Fruit fly (Drosophila melanogaster): ENCODE results near the gene U4-U6-60K.

Gene U4-U6-60K

dm6 chr3L:17532197-17532596 lies 18.5 kb upstream of the U4-U6-60K start (continued):
- TF ChIP-seq HLH3B (GFP tag; IDR thresholded peaks at IDR 0.05) (0 out of 2 replicates have a peak, but pooled peaks have one; percentile 24), Ssrp (tag; optimal IDR thresholded peaks at IDR 0.05) (peak; percentile 36), CG18599 (GFP tag; optimal IDR thresholded peaks at IDR 0.05) (peak; percentile 3), ash1 (GFP tag; optimal IDR thresholded peaks at IDR 0.05) (no peak), az2 (GFP tag; optimal IDR thresholded peaks at IDR 0.05) (peak; percentile 38), maf-S (GFP tag; optimal IDR thresholded peaks at IDR 0.05) (peak; percentile 18), ems (GFP tag; optimal IDR thresholded peaks at IDR 0.05) (no peak), CG2202 (tag; optimal IDR thresholded peaks at IDR 0.05) (peak; percentile 21), lmd (GFP tag; IDR thresholded peaks at IDR 0.05) (0 out of 2 replicates have a peak, but pooled peaks have one; percentile 27), Hsf (GFP tag; optimal IDR thresholded peaks at IDR 0.05) (peak; percentile 36), CG4707 (GFP tag; optimal IDR thresholded peaks at IDR 0.05) (peak; percentile 22), Camta (GFP tag; optimal IDR thresholded peaks at IDR 0.05) (peak; percentile 11), Eip74EF (GFP tag; optimal IDR thresholded peaks at IDR 0.05) (no peak), pros (GFP tag; optimal IDR thresholded peaks at IDR 0.05) (no peak), abd-A (tag; optimal IDR thresholded peaks at IDR 0.05) (peak; percentile 17), gem (tag; optimal IDR thresholded peaks at IDR 0.05) (peak; percentile 77), lab (GFP tag; optimal IDR thresholded peaks at IDR 0.05) (peak; percentile 42), CG1832 (GFP tag; optimal IDR thresholded peaks at IDR 0.05) (no peak), Hand (GFP tag; optimal IDR thresholded peaks at IDR 0.05) (no peak), pho (GFP tag; optimal IDR thresholded peaks at IDR 0.05) (peak; percentile 3), gsb-n (tag; optimal IDR thresholded peaks at IDR 0.05) (peak; percentile 55), zfh2 (GFP tag; optimal IDR thresholded peaks at IDR 0.05) (no peak), en (GFP tag; optimal IDR thresholded peaks at IDR 0.05) (no peak), lilli (GFP tag; optimal IDR thresholded peaks at IDR 0.05) (peak; percentile 52), Dad (GFP tag; optimal IDR thresholded peaks at IDR 0.05) (no peak), kni (GFP tag; optimal IDR thresholded peaks at IDR 0.05) (peak; percentile 5), Nf-YB (GFP tag; optimal IDR thresholded peaks at IDR 0.05) (peak; percentile 9), klu (GFP tag; IDR thresholded peaks at IDR 0.05) (no peak), gfzf (GFP tag; optimal IDR thresholded peaks at IDR 0.05) (no peak), CG9932 (GFP tag; IDR thresholded peaks at IDR 0.05) (no peak; the same call in 1 of the 2 replicates), unc-4 (GFP tag; IDR thresholded peaks at IDR 0.05; ENCODE audit: partially characterized antibody) (no peak), Ada2b (GFP tag; IDR thresholded peaks at IDR 0.05) (peak; percentile 32; the same call in 1 of the 2 replicates), CG6683 (GFP tag; optimal IDR thresholded peaks at IDR 0.05) (no peak), Trl (optimal IDR thresholded peaks at IDR 0.05) (no peak), Trl (GFP tag; optimal IDR thresholded peaks at IDR 0.05) (peak; percentile 7), CG1233 (GFP tag; optimal IDR thresholded peaks at IDR 0.05) (peak; percentile 0), Blimp-1 (GFP tag; optimal IDR thresholded peaks at IDR 0.05) (peak; percentile 83), CG8924 (tag; optimal IDR thresholded peaks at IDR 0.05) (peak; percentile 34), dmrt99B (tag; optimal IDR thresholded peaks at IDR 0.05) (peak; percentile 58), CG8290 (GFP tag; optimal IDR thresholded peaks at IDR 0.05) (no peak), CG8290 (tag; optimal IDR thresholded peaks at IDR 0.05) (no peak), mam (GFP tag; optimal IDR thresholded peaks at IDR 0.05) (no peak), sens (GFP tag) (peak; percentile 80), Rx (GFP tag; IDR thresholded peaks at IDR 0.05) (no peak), fd3F (GFP tag; optimal IDR thresholded peaks at IDR 0.05) (peak; percentile 4), CG17328 (GFP tag; IDR thresholded peaks at IDR 0.05) (peak; percentile 35; the same call in 1 of the 2 replicates), CG1024 (GFP tag; IDR thresholded peaks at IDR 0.05) (0 out of 2 replicates have a peak, but pooled peaks have one; percentile 4), CG17802 (tag; optimal IDR thresholded peaks at IDR 0.05) (no peak), bcd (GFP tag; optimal IDR thresholded peaks at IDR 0.05) (peak; percentile 24), PHDP (tag; optimal IDR thresholded peaks at IDR 0.05) (peak; percentile 51), ind (GFP tag; optimal IDR thresholded peaks at IDR 0.05) (no peak)
